Worm (Caenorhabditis elegans) whole organism, L1 larva: ENCODE results near the gene ZC239.15.

Experiments used
- ceh-90 ChIP-seq: sonication (generic microtip); optimal IDR thresholded peaks from 2 replicates; lab custom pipeline; 2016; ENCODE audit warnings: missing genetic modification characterization, missing compliant biosample characterization
- egl-13 ChIP-seq: sonication (generic microtip); optimal IDR thresholded peaks from 2 replicates; lab custom pipeline; 2016; ENCODE audit warnings: missing genotype, missing genetic modification reagents, missing genetic modification characterization, missing compliant biosample characterization
- elt-3 ChIP-seq, 6 experiments: fragments of 150-350 bp in 1 of 6; sonication (generic microtip); optimal IDR thresholded peaks; 2 replicates each; lab custom pipeline; 2017 to 2018; ENCODE audit warnings: missing biosample characterization in 6 of 6, missing genetic modification characterization in 6 of 6, inconsistent platforms in 1 of 6
- fkh-8 ChIP-seq: sonication (generic microtip); optimal IDR thresholded peaks from 2 replicates; lab custom pipeline; 2016; ENCODE audit warnings: mild to moderate bottlenecking, missing genetic modification characterization, missing compliant biosample characterization
- fos-1 ChIP-seq: fragments of 150-350 bp; optimal IDR thresholded peaks from 2 replicates; lab custom pipeline; 2014; ENCODE audit warnings: missing biosample characterization, missing genetic modification characterization
- hpl-2 ChIP-seq: fragments of 150-350 bp; optimal IDR thresholded peaks from 2 replicates; lab custom pipeline; 2014; ENCODE audit warnings: missing biosample characterization, missing genetic modification reagents, missing genetic modification characterization
- mab-9 ChIP-seq: fragments of 200-800 bp; sonication (Bioruptor generic); IDR thresholded peaks from 2 replicates; pipeline ENCODE4 v1.3.6; 2022; ENCODE audit warnings: missing genetic modification reagents, missing genetic modification characterization, missing compliant biosample characterization
- mdl-1 ChIP-seq, 2 experiments: fragments of 150-350 bp; optimal IDR thresholded peaks; 2 replicates each; lab custom pipeline; 2014 to 2017; ENCODE audit warnings: missing biosample characterization in 2 of 2, missing genetic modification characterization in 2 of 2, inconsistent platforms in 1 of 2
- nhr-12 ChIP-seq: sonication (generic microtip); optimal IDR thresholded peaks from 2 replicates; lab custom pipeline; 2017; ENCODE audit warnings: missing biosample characterization, missing genetic modification characterization
- nhr-77 ChIP-seq: fragments of 150-350 bp; optimal IDR thresholded peaks from 2 replicates; lab custom pipeline; 2014; ENCODE audit warnings: missing biosample characterization, missing genetic modification characterization
- unc-62 ChIP-seq: fragments of 150-350 bp; optimal IDR thresholded peaks from 2 replicates; lab custom pipeline; 2014; ENCODE audit warnings: missing biosample characterization, missing genetic modification reagents, missing genetic modification characterization
- ztf-11 ChIP-seq, 2 experiments: sonication (generic microtip); optimal IDR thresholded peaks; 2 replicates each; lab custom pipeline; 2016 to 2017; ENCODE audit warnings: missing genetic modification characterization in 2 of 2, missing biosample characterization in 1 of 2, missing compliant biosample characterization in 1 of 2

DNA sequence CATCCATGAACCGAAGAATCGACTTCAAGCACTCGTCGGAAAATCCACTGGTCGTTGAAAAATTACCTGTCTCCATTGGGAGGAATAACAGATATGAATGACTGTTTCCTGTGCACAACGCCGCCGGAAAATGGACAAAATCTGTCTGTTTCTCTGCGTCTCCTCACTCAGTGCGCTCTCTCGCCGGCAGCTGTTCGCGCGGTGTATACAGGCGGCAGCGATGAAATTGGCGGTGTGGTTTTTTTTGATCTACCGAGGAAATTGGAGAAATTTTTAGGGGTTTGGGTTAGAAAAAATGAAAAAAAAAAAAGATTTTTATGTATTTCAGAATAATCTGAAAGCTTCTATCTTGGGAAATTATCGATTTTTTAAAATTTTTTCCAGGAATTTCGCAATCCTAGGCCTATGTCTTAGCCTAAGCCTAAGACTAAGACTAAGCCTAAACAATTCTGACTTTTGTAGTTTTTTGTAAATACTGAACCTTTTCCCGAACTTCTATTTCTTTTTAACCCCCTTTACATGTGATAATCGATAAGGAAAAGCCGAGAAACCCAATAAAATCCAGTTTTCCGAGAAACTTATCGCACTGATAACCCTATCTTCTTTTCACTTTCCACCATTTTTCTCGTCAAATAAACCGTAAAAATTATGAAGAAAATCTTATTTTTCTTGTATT, 23.6 kb upstream of the ZC239.15 start, which contains the start of the genes fbxc-50 and C17F4.2:
- TF ChIP-seq fos-1 (no peak), elt-3 (tag; optimal IDR thresholded peaks at IDR 0.05; lab: Kevin White, UChicago) (no peak), unc-62 (no peak), ztf-11 (tag; optimal IDR thresholded peaks at IDR 0.05; lab: Kevin White, UChicago) (no peak), ceh-90 (no peak), nhr-12 (no peak), hpl-2 (GFP tag; lab: Kevin White, UChicago) (no peak), fkh-8 (no peak), mab-9 (GFP tag; lab: Robert Waterston, UW) (no peak), nhr-77 (no peak), egl-13 (no peak), mdl-1 (tag; optimal IDR thresholded peaks at IDR 0.05; lab: Kevin White, UChicago) (no peak)
